Worm (Caenorhabditis elegans) whole organism, L4/young adult: ENCODE results near the gene oac-6.

Source experiments
- W03F9.2 ChIP-seq: fragments of 150-350 bp; optimal IDR thresholded peaks from 2 replicates; lab custom pipeline; 2014; ENCODE audit warnings: missing biosample characterization, missing genetic modification characterization
- dao-5 ChIP-seq: sonication (generic microtip); optimal IDR thresholded peaks from 2 replicates; lab custom pipeline; 2016; ENCODE audit warnings: missing genotype, missing genetic modification characterization, moderate library complexity, missing compliant biosample characterization
- him-1 ChIP-seq: sonication (generic microtip); optimal IDR thresholded peaks from 2 replicates; lab custom pipeline; 2016; ENCODE audit warnings: missing genotype, missing genetic modification reagents, missing genetic modification characterization, missing compliant biosample characterization

DNA sequence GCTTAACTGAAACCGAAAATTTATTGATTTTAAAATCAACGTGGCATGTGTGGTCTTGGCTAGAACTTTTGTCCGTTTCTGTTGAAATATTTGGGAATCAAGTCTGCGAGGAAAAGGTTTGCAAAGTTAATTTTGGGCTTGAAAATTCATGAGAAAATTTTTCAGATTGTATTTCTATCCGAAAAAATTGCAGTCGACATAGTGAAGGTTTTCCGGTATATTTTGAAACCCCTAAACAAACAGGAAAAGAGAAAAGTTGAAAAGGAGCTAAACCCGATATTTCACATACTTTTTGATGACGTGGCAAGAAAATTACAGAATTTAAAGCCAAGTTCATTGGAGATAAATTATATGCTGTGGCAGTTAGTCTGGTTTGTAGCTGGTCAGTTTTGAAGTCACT is 42.8 kb upstream of the oac-6 start, which contains the start of gene nhr-127:
- TF ChIP-seq W03F9.2 (tag; lab: Kevin White, UChicago) (no peak), him-1 (tag; lab: Kevin White, UChicago) (no peak), dao-5 (tag; lab: Kevin White, UChicago) (no peak)
